Worm (Caenorhabditis elegans) whole organism, mixed stage, embryonic: ENCODE measurements around the gene F09C6.10.

Experiments
- M03D4.4 ChIP-seq: sonication (generic microtip); optimal IDR thresholded peaks from 2 replicates; lab custom pipeline; 2017; ENCODE audit warnings: mild to moderate bottlenecking, missing genetic modification characterization, missing compliant biosample characterization
- blmp-1 ChIP-seq: fragments of 150-350 bp; optimal IDR thresholded peaks from 2 replicates; lab custom pipeline; 2014; ENCODE audit warnings: missing biosample characterization, missing genetic modification characterization
- ceh-39 ChIP-seq: fragments of 150-350 bp; optimal IDR thresholded peaks from 2 replicates; lab custom pipeline; 2014; ENCODE audit warnings: missing biosample characterization, missing genetic modification characterization
- ceh-43 ChIP-seq: fragments of 200-800 bp; sonication (Bioruptor generic); optimal IDR thresholded peaks from 2 replicates; lab custom pipeline; 2018; ENCODE audit warnings: mild to moderate bottlenecking, missing genetic modification characterization, moderate library complexity, missing compliant biosample characterization
- ceh-83 ChIP-seq: fragments of 200-800 bp; sonication (Bioruptor generic); optimal IDR thresholded peaks from 2 replicates; lab custom pipeline; 2018; ENCODE audit warnings: mild to moderate bottlenecking, missing genetic modification characterization, missing compliant biosample characterization
- ces-1 ChIP-seq: fragments of 150-350 bp; optimal IDR thresholded peaks from 2 replicates; lab custom pipeline; 2014; ENCODE audit warnings: missing biosample characterization, missing genetic modification reagents, missing genetic modification characterization
- cnd-1 ChIP-seq: fragments of 200-800 bp; sonication (Bioruptor generic); optimal IDR thresholded peaks from 2 replicates; lab custom pipeline; 2018; ENCODE audit warnings: mild to moderate bottlenecking, missing genetic modification characterization, missing compliant biosample characterization
- drap-1 ChIP-seq: fragments of 200-800 bp; sonication (Bioruptor generic); optimal IDR thresholded peaks from 3 replicates; lab custom pipeline; 2018; ENCODE audit warnings: mild to moderate bottlenecking, missing genetic modification characterization, missing compliant biosample characterization
- elt-1 ChIP-seq: sonication (generic microtip); optimal IDR thresholded peaks from 2 replicates; lab custom pipeline; 2017; ENCODE audit warnings: missing genetic modification characterization, mild to moderate bottlenecking, missing compliant biosample characterization, antibody characterized with exemption, moderate library complexity, borderline replicate concordance; ENCODE audit not compliant: insufficient read depth
- elt-3 ChIP-seq: fragments of 150-350 bp; optimal IDR thresholded peaks from 2 replicates; lab custom pipeline; 2014; ENCODE audit warnings: missing biosample characterization, missing genetic modification characterization
- ham-2 ChIP-seq: fragments of 200-800 bp; sonication (Bioruptor generic); optimal IDR thresholded peaks from 2 replicates; lab custom pipeline; 2018; ENCODE audit warnings: mild to moderate bottlenecking, missing genetic modification characterization, missing compliant biosample characterization
- lin-13 ChIP-seq: fragments of 150-350 bp; optimal IDR thresholded peaks from 2 replicates; lab custom pipeline; 2014; ENCODE audit warnings: missing biosample characterization, missing genetic modification characterization
- lin-32 ChIP-seq: fragments of 200-800 bp; sonication (Bioruptor generic); optimal IDR thresholded peaks from 2 replicates; lab custom pipeline; 2018; ENCODE audit warnings: mild to moderate bottlenecking, missing genetic modification characterization, missing compliant biosample characterization
- lsy-2 ChIP-seq: fragments of 150-350 bp; optimal IDR thresholded peaks from 2 replicates; lab custom pipeline; 2014; ENCODE audit warnings: missing biosample characterization, missing genetic modification characterization
- mab-5 ChIP-seq: fragments of 150-350 bp; optimal IDR thresholded peaks from 2 replicates; lab custom pipeline; 2014; ENCODE audit warnings: missing biosample characterization, missing genetic modification characterization
- mep-1 ChIP-seq: fragments of 150-350 bp; optimal IDR thresholded peaks from 2 replicates; lab custom pipeline; 2017; ENCODE audit warnings: missing biosample characterization, missing genetic modification reagents, missing genetic modification characterization, inconsistent platforms
- nhr-12 ChIP-seq: fragments of 150-350 bp; optimal IDR thresholded peaks from 2 replicates; lab custom pipeline; 2014; ENCODE audit warnings: missing biosample characterization, missing genetic modification characterization
- nhr-28 ChIP-seq: fragments of 150-350 bp; optimal IDR thresholded peaks from 2 replicates; lab custom pipeline; 2014; ENCODE audit warnings: missing biosample characterization, missing genetic modification characterization
- pha-4 ChIP-seq: fragments of 150-350 bp; optimal IDR thresholded peaks from 2 replicates; lab custom pipeline; 2018; ENCODE audit warnings: missing biosample characterization, missing genetic modification reagents, missing genetic modification characterization
- sem-2 ChIP-seq: fragments of 200-800 bp; sonication (Bioruptor generic); optimal IDR thresholded peaks from 2 replicates; lab custom pipeline; 2018; ENCODE audit warnings: mild to moderate bottlenecking, missing genetic modification characterization, missing compliant biosample characterization
- snpc-4 ChIP-seq: fragments of 150-350 bp; optimal IDR thresholded peaks from 2 replicates; lab custom pipeline; 2014; ENCODE audit warnings: missing biosample characterization, missing genetic modification characterization
- sptf-1 ChIP-seq: sonication (generic microtip); optimal IDR thresholded peaks from 2 replicates; lab custom pipeline; 2017; ENCODE audit warnings: mild to moderate bottlenecking, missing genetic modification characterization, moderate library complexity, missing compliant biosample characterization
- tbx-8 ChIP-seq: fragments of 200-800 bp; sonication (Bioruptor generic); optimal IDR thresholded peaks from 2 replicates; lab custom pipeline; 2018; ENCODE audit warnings: mild to moderate bottlenecking, missing genetic modification characterization, moderate library complexity, missing compliant biosample characterization
- unc-120 ChIP-seq: sonication (generic microtip); optimal IDR thresholded peaks from 2 replicates; lab custom pipeline; 2017; ENCODE audit warnings: missing genetic modification characterization, missing compliant biosample characterization; ENCODE audit not compliant: poor library complexity, severe bottlenecking
- unc-39 ChIP-seq: fragments of 150-350 bp; optimal IDR thresholded peaks from 2 replicates; lab custom pipeline; 2014; ENCODE audit warnings: missing biosample characterization, missing genetic modification characterization
- unc-62 ChIP-seq: fragments of 150-350 bp; optimal IDR thresholded peaks from 2 replicates; lab custom pipeline; 2014; ENCODE audit warnings: missing biosample characterization, missing genetic modification reagents, missing genetic modification characterization
- zip-8 ChIP-seq: fragments of 150-350 bp; optimal IDR thresholded peaks from 2 replicates; lab custom pipeline; 2014; ENCODE audit warnings: missing biosample characterization, missing genetic modification characterization
- ztf-11 ChIP-seq: fragments of 150-350 bp; optimal IDR thresholded peaks from 2 replicates; lab custom pipeline; 2014; ENCODE audit warnings: missing biosample characterization, missing genetic modification characterization

Gene F09C6.10

DNA sequence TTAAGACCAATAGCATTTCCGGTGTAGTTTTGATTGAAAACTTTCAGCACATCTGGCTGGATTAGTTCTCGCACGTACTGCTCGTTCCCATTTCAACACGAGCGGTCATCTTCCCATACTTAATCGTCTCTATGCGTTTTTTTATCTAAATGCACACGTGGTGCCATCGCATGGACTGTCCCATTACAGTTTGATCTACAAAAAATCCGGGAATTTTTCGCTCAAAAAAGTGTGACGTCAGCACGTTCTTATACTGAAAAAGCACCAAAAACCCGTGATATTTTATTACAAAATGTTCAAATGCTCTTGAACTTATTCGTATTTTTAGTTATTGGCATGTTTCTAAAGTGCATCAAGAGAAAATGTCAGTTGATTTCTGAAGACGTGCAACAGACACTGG is 6.0 kb upstream of the F09C6.10 start, which contains the start of gene Y102A5C.4:
TSS of gene Y102A5C.4 (plus strand) at position 301 of the 400 bp plus-strand sequence.
- no peak for TF ChIP-seq cnd-1 (tag; lab: Kevin White, UChicago)
- TF ChIP-seq mab-5 (tag; lab: Kevin White, UChicago) = no peak
- TF ChIP-seq sem-2 = no peak
- no peak for TF ChIP-seq pha-4 (tag; lab: Kevin White, UChicago)
- no peak for TF ChIP-seq nhr-28 (tag; lab: Kevin White, UChicago)
- no peak for TF ChIP-seq lin-32 (GFP tag; lab: Kevin White, UChicago)
- no peak for TF ChIP-seq unc-120 (tag; lab: Kevin White, UChicago)
- TF ChIP-seq nhr-12 (tag; lab: Kevin White, UChicago) = no peak
- TF ChIP-seq, all 35 proteins: peak for 0

DNA sequence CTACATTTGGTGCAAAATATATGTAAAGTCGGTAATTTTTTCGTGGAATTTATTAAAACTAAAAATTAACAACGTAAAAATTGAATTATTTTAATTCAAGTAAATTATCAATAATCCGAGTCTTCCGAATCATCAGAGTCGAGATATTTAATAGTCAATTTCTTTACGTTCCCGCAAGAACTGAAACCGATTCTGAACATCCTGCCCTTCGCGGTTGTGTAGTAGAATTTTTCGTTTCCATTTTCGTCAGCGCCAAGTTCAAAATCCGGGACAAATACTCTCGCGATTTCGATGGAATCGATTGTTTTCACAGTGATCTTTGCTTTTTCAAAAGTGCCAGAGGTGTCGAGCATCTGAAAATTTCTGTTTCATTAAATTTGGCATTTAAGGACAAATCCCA is 3.7 kb upstream of the F09C6.10 start:
- TF ChIP-seq ham-2 (GFP tag; lab: Kevin White, UChicago) (no peak), zip-8 (tag; lab: Kevin White, UChicago) (no peak), ceh-39 (tag; lab: Kevin White, UChicago) (no peak), tbx-8 (no peak)

ce11 chrV:16918378-16918777 is 2.4 kb upstream of the F09C6.10 start, which contains the start of the genes fbxa-206 and Y102A5C.2:
Gene fbxa-206 (minus strand): TSS chrV:16918478.
Gene Y102A5C.2 (plus strand): TSS chrV:16918731.
- TF ChIP-seq cnd-1 (tag; lab: Kevin White, UChicago) = no peak
- TF ChIP-seq zip-8 (tag; lab: Kevin White, UChicago) = no peak
- TF ChIP-seq, all 35 proteins: peak for 0

- TF ChIP-seq snpc-4 (tag; lab: Kevin White, UChicago) (no peak), ceh-43 (GFP tag; lab: Kevin White, UChicago) (no peak), lin-32 (GFP tag; lab: Kevin White, UChicago) (no peak), unc-120 (tag; lab: Kevin White, UChicago) (no peak), mab-5 (tag; lab: Kevin White, UChicago) (no peak), drap-1 (GFP tag; lab: Kevin White, UChicago) (no peak), lsy-2 (tag; lab: Kevin White, UChicago) (no peak), ztf-11 (no peak), ces-1 (GFP tag; lab: Kevin White, UChicago) (no peak), mep-1 (tag; lab: Kevin White, UChicago) (no peak), pha-4 (tag; lab: Kevin White, UChicago) (no peak), unc-39 (tag; lab: Kevin White, UChicago) (no peak), sptf-1 (tag; lab: Kevin White, UChicago) (no peak), blmp-1 (tag; lab: Kevin White, UChicago) (no peak), elt-3 (tag; lab: Kevin White, UChicago) (no peak), nhr-12 (tag; lab: Kevin White, UChicago) (no peak)
Observed at ce11 chrV:16911934-16912333, 4.0 kb downstream of the F09C6.10 start, which contains the start of gene nhr-116. Gene nhr-116 (plus strand): TSS chrV:16912234.

- no peak for TF ChIP-seq ceh-83
- no peak for TF ChIP-seq mep-1 (tag; lab: Kevin White, UChicago)
Observed at ce11 chrV:16911294-16911693, 4.7 kb downstream of the F09C6.10 start.

ce11 chrV:16910864-16911263 is 5.1 kb downstream of the F09C6.10 start:
- TF ChIP-seq unc-62 (GFP tag; lab: Kevin White, UChicago) (no peak), unc-39 (tag; lab: Kevin White, UChicago) (no peak), blmp-1 (tag; lab: Kevin White, UChicago) (no peak), ham-2 (GFP tag; lab: Kevin White, UChicago) (no peak), tbx-8 (no peak), ceh-83 (no peak), elt-3 (tag; lab: Kevin White, UChicago) (no peak), sem-2 (no peak), pha-4 (tag; lab: Kevin White, UChicago) (no peak), ces-1 (GFP tag; lab: Kevin White, UChicago) (no peak), zip-8 (tag; lab: Kevin White, UChicago) (no peak), snpc-4 (tag; lab: Kevin White, UChicago) (no peak), ceh-39 (tag; lab: Kevin White, UChicago) (no peak), lin-13 (tag; lab: Kevin White, UChicago) (no peak), M03D4.4 (no peak), elt-1 (no peak), ceh-43 (GFP tag; lab: Kevin White, UChicago) (no peak), nhr-12 (tag; lab: Kevin White, UChicago) (no peak), lin-32 (GFP tag; lab: Kevin White, UChicago) (no peak)
